Worm (Caenorhabditis elegans) whole organism, L3 larva: ENCODE results near the gene Y54G2A.72.

ENCODE experiments used
- fkh-10 ChIP-seq: sonication (generic microtip); optimal IDR thresholded peaks from 2 replicates; lab custom pipeline; 2017; ENCODE audit warnings: missing biosample characterization, missing genetic modification reagents, missing genetic modification characterization
- nhr-25 ChIP-seq: sonication (generic microtip); optimal IDR thresholded peaks from 2 replicates; lab custom pipeline; 2017; ENCODE audit warnings: missing biosample characterization, missing genetic modification characterization

- TF ChIP-seq fkh-10 (no peak), nhr-25 (no peak)
Measured at ce11 chrIV:2761477-2761876, 16.5 kb upstream of the Y54G2A.72 start.
